Fruit fly (Drosophila melanogaster) whole organism, embryonic: ENCODE results near the gene CG3198.

Source experiments
- BEAF-32 ChIP-seq: fragments of 200-800 bp; sonication (Bioruptor generic); optimal IDR thresholded peaks from 3 replicates; lab custom pipeline; 2017; ENCODE audit warnings: missing biosample characterization, missing genetic modification characterization, mild to moderate bottlenecking, moderate library complexity, missing genetic modification reagents
- Bdp1 ChIP-seq: fragments of 200-800 bp; sonication (Bioruptor generic); optimal IDR thresholded peaks from 3 replicates; lab custom pipeline; 2016; ENCODE audit warnings: missing biosample characterization, missing genetic modification characterization
- CG1024 ChIP-seq: fragments of 200-800 bp; sonication (Bioruptor generic); IDR thresholded peaks from 2 replicates; pipeline ENCODE4 v1.3.6; 2022; ENCODE audit warnings: missing biosample characterization, missing genetic modification characterization
- CG10321 ChIP-seq: fragments of 200-800 bp; sonication (Bioruptor generic); IDR thresholded peaks from 2 replicates; pipeline ENCODE4 v1.3.6; 2022; ENCODE audit warnings: missing biosample characterization, missing genetic modification characterization
- CG10366 ChIP-seq: fragments of 200-800 bp; sonication (Bioruptor generic); IDR thresholded peaks from 2 replicates; pipeline ENCODE4 v1.3.6; 2022; ENCODE audit warnings: missing biosample characterization, missing genetic modification characterization
- CG11504 ChIP-seq: fragments of 200-800 bp; sonication (Bioruptor generic); optimal IDR thresholded peaks from 3 replicates; lab custom pipeline; 2019; ENCODE audit warnings: missing biosample characterization, mild to moderate bottlenecking, missing genetic modification characterization, moderate library complexity
- CG12659 ChIP-seq: fragments of 200-800 bp; sonication (Bioruptor generic); optimal IDR thresholded peaks from 3 replicates; lab custom pipeline; 2017; ENCODE audit warnings: mild to moderate bottlenecking, missing biosample characterization, missing genetic modification reagents, missing genetic modification characterization
- CG14710 ChIP-seq: fragments of 200-800 bp; sonication (Bioruptor generic); optimal IDR thresholded peaks from 3 replicates; lab custom pipeline; 2019; ENCODE audit warnings: missing biosample characterization, mild to moderate bottlenecking, missing genetic modification characterization, moderate library complexity
- CG15601 ChIP-seq: fragments of 200-800 bp; sonication (Bioruptor generic); optimal IDR thresholded peaks from 3 replicates; lab custom pipeline; 2019; ENCODE audit warnings: missing biosample characterization, mild to moderate bottlenecking, missing genetic modification characterization, moderate library complexity
- CG17568 ChIP-seq: fragments of 200-800 bp; sonication (Bioruptor generic); optimal IDR thresholded peaks from 2 replicates; lab custom pipeline; 2018; ENCODE audit warnings: missing biosample characterization, mild to moderate bottlenecking, missing genetic modification characterization, moderate library complexity
- CG1832 ChIP-seq: fragments of 200-800 bp; sonication (Bioruptor generic); optimal IDR thresholded peaks from 2 replicates; lab custom pipeline; 2017; ENCODE audit warnings: missing biosample characterization, mild to moderate bottlenecking, missing genetic modification characterization, inconsistent platforms
- CG18476 ChIP-seq: fragments of 200-800 bp; sonication (Bioruptor generic); optimal IDR thresholded peaks from 2 replicates; lab custom pipeline; 2016; ENCODE audit warnings: missing biosample characterization, mild to moderate bottlenecking, missing genetic modification characterization
- CG18619 ChIP-seq: fragments of 200-800 bp; sonication (Bioruptor generic); optimal IDR thresholded peaks from 3 replicates; lab custom pipeline; 2017; ENCODE audit warnings: missing biosample characterization, mild to moderate bottlenecking, missing genetic modification characterization
- CG33213 ChIP-seq: fragments of 200-800 bp; sonication (Bioruptor generic); optimal IDR thresholded peaks from 3 replicates; lab custom pipeline; 2016; ENCODE audit warnings: missing biosample characterization, missing genetic modification characterization
- CG3726 ChIP-seq: fragments of 200-800 bp; sonication (Bioruptor generic); IDR thresholded peaks from 3 replicates; pipeline ENCODE4, ENCODE4 v1.3.6; 2022; ENCODE audit warnings: missing biosample characterization, missing genetic modification characterization
- CG3847 ChIP-seq: fragments of 200-800 bp; sonication (Bioruptor generic); IDR thresholded peaks from 2 replicates; pipeline ENCODE4 v1.3.6; 2022; ENCODE audit warnings: missing biosample characterization, missing genetic modification characterization
- CG4282 ChIP-seq: fragments of 200-800 bp; sonication (Bioruptor generic); optimal IDR thresholded peaks from 2 replicates; lab custom pipeline; 2016; ENCODE audit warnings: missing biosample characterization, missing genetic modification characterization
- CG43689 ChIP-seq: fragments of 200-800 bp; sonication (Bioruptor generic); IDR thresholded peaks from 2 replicates; pipeline ENCODE4 v1.3.6; 2022; ENCODE audit warnings: missing biosample characterization, missing genetic modification characterization
- CG6654 ChIP-seq: fragments of 200-800 bp; sonication (Bioruptor generic); optimal IDR thresholded peaks from 2 replicates; lab custom pipeline; 2017; ENCODE audit warnings: missing biosample characterization, mild to moderate bottlenecking, missing genetic modification characterization
- CG6791 ChIP-seq: fragments of 200-800 bp; sonication (Bioruptor generic); IDR thresholded peaks from 3 replicates; pipeline ENCODE4 v1.3.6; 2022; ENCODE audit warnings: missing biosample characterization, missing genetic modification characterization; ENCODE audit not compliant: partially characterized antibody
- CG7357 ChIP-seq: fragments of 200-800 bp; sonication (Bioruptor generic); IDR thresholded peaks from 3 replicates; pipeline ENCODE4 v1.3.6; 2022; ENCODE audit warnings: missing biosample characterization, missing genetic modification characterization
- CG8765 ChIP-seq: fragments of 200-800 bp; sonication (Bioruptor generic); IDR thresholded peaks from 2 replicates; pipeline ENCODE4 v1.3.6; 2022; ENCODE audit warnings: missing biosample characterization, missing genetic modification characterization
- CG9727 ChIP-seq: fragments of 200-800 bp; sonication (Bioruptor generic); optimal IDR thresholded peaks from 3 replicates; lab custom pipeline; 2017; ENCODE audit warnings: missing biosample characterization, mild to moderate bottlenecking, missing genetic modification characterization
- E2f2 ChIP-seq: fragments of 200-800 bp; sonication (Bioruptor generic); IDR thresholded peaks from 2 replicates; pipeline ENCODE4 v1.3.6; 2022; ENCODE audit warnings: missing biosample characterization, missing genetic modification characterization
- HHEX ChIP-seq: fragments of 200-800 bp; sonication (Bioruptor generic); optimal IDR thresholded peaks from 3 replicates; lab custom pipeline; 2017; ENCODE audit warnings: missing biosample characterization, mild to moderate bottlenecking, missing genetic modification characterization, missing genetic modification reagents
- Hr78 ChIP-seq, 2 experiments: fragments of 200-800 bp in 1 of 2; fragments of >200 bp in 1 of 2; sonication (Bioruptor generic) in 1 of 2; optimal IDR thresholded peaks; 2 replicates each; lab custom pipeline; 2017 to 2019; ENCODE audit warnings: missing biosample characterization in 2 of 2, missing genetic modification characterization in 2 of 2, mild to moderate bottlenecking in 1 of 2, moderate library complexity in 1 of 2
- MESR4 ChIP-seq: fragments of 200-800 bp; sonication (Bioruptor generic); optimal IDR thresholded peaks from 2 replicates; lab custom pipeline; 2018; ENCODE audit warnings: missing biosample characterization, mild to moderate bottlenecking, missing genetic modification characterization, moderate library complexity
- Sin3A ChIP-seq: fragments of >200 bp; optimal IDR thresholded peaks from 2 replicates; lab custom pipeline; 2018
- Six4 ChIP-seq: fragments of 200-800 bp; sonication (Bioruptor generic); optimal IDR thresholded peaks from 2 replicates; lab custom pipeline; 2016; ENCODE audit warnings: missing biosample characterization, missing genetic modification characterization
- Stat92E ChIP-seq, 3 experiments: fragments of >200 bp in 2 of 3; fragments of 200-800 bp in 1 of 3; sonication (Bioruptor generic) in 1 of 3; optimal IDR thresholded peaks; 2 replicates each; lab custom pipeline; 2017 to 2019; ENCODE audit warnings: missing biosample characterization in 3 of 3, missing genetic modification characterization in 3 of 3, mild to moderate bottlenecking in 1 of 3, moderate library complexity in 1 of 3
- YL-1 ChIP-seq: fragments of 200-800 bp; sonication (Bioruptor generic); optimal IDR thresholded peaks from 3 replicates; lab custom pipeline; 2017; ENCODE audit warnings: missing biosample characterization, mild to moderate bottlenecking, missing genetic modification characterization
- amos ChIP-seq: fragments of 200-800 bp; sonication (Bioruptor generic); IDR thresholded peaks from 2 replicates; pipeline ENCODE4 v1.3.6; 2022; ENCODE audit warnings: missing biosample characterization, missing genetic modification characterization; ENCODE audit not compliant: partially characterized antibody
- ato ChIP-seq: fragments of 200-800 bp; sonication (Bioruptor generic); IDR thresholded peaks from 2 replicates; pipeline ENCODE4 v1.3.6; 2022; ENCODE audit warnings: missing biosample characterization, missing genetic modification characterization; ENCODE audit not compliant: partially characterized antibody
- dysf ChIP-seq: fragments of 200-800 bp; sonication (Bioruptor generic); IDR thresholded peaks from 3 replicates; pipeline ENCODE4 v1.3.6; 2022; ENCODE audit warnings: missing biosample characterization, missing genetic modification characterization
- ems ChIP-seq: fragments of 200-800 bp; sonication (Bioruptor generic); optimal IDR thresholded peaks from 3 replicates; lab custom pipeline; 2016; ENCODE audit warnings: missing biosample characterization, missing genetic modification characterization
- eyg ChIP-seq: fragments of 200-800 bp; sonication (Bioruptor generic); optimal IDR thresholded peaks from 3 replicates; lab custom pipeline; 2016; ENCODE audit warnings: missing biosample characterization, missing genetic modification characterization
- gt ChIP-seq: fragments of 200-800 bp; sonication (Bioruptor generic); IDR thresholded peaks from 2 replicates; pipeline ENCODE4 v1.3.6; 2022; ENCODE audit warnings: missing biosample characterization, missing genetic modification characterization
- h ChIP-seq: fragments of >200 bp; optimal IDR thresholded peaks from 2 replicates; lab custom pipeline; 2017
- ken ChIP-seq: fragments of 200-800 bp; sonication (Bioruptor generic); IDR thresholded peaks from 3 replicates; pipeline ENCODE4 v1.3.6; 2022; ENCODE audit warnings: missing biosample characterization, missing genetic modification characterization
- lab ChIP-seq: fragments of 200-800 bp; sonication (Bioruptor generic); optimal IDR thresholded peaks from 3 replicates; lab custom pipeline; 2017; ENCODE audit warnings: missing biosample characterization, missing genetic modification characterization, mild to moderate bottlenecking, moderate library complexity, missing genetic modification reagents
- pb ChIP-seq: fragments of 200-800 bp; sonication (Bioruptor generic); optimal IDR thresholded peaks from 3 replicates; lab custom pipeline; 2016; ENCODE audit warnings: missing biosample characterization, missing genetic modification characterization
- pita ChIP-seq: fragments of 200-800 bp; sonication (Bioruptor generic); optimal IDR thresholded peaks from 2 replicates; lab custom pipeline; 2017; ENCODE audit warnings: missing biosample characterization, mild to moderate bottlenecking, missing genetic modification characterization
- pzg ChIP-seq: fragments of 200-800 bp; sonication (Bioruptor generic); optimal IDR thresholded peaks from 3 replicates; lab custom pipeline; 2018; ENCODE audit warnings: missing biosample characterization, mild to moderate bottlenecking, missing genetic modification characterization, moderate library complexity
- repo ChIP-seq: fragments of 200-800 bp; sonication (Bioruptor generic); optimal IDR thresholded peaks from 2 replicates; lab custom pipeline; 2016; ENCODE audit warnings: missing biosample characterization, missing genetic modification characterization
- salm ChIP-seq: fragments of 200-800 bp; sonication (Bioruptor generic); optimal IDR thresholded peaks from 2 replicates; lab custom pipeline; 2018; ENCODE audit warnings: missing biosample characterization, mild to moderate bottlenecking, missing genetic modification characterization
- tap ChIP-seq: fragments of 200-800 bp; optimal IDR thresholded peaks from 3 replicates; lab custom pipeline; 2019; ENCODE audit warnings: missing biosample characterization, mild to moderate bottlenecking, missing genetic modification characterization, moderate library complexity
- usp ChIP-seq: fragments of >200 bp; optimal IDR thresholded peaks from 2 replicates; lab custom pipeline; 2017; ENCODE audit warnings: missing biosample characterization, missing genetic modification characterization
- zen ChIP-seq: fragments of 200-800 bp; sonication (Bioruptor generic); optimal IDR thresholded peaks from 3 replicates; lab custom pipeline; 2018; ENCODE audit warnings: missing biosample characterization, mild to moderate bottlenecking, missing genetic modification characterization, moderate library complexity
- zfh2 ChIP-seq: fragments of 200-800 bp; sonication (Bioruptor generic); optimal IDR thresholded peaks from 2 replicates; lab custom pipeline; 2016; ENCODE audit warnings: missing biosample characterization, missing genetic modification characterization

Gene CG3198

DNA sequence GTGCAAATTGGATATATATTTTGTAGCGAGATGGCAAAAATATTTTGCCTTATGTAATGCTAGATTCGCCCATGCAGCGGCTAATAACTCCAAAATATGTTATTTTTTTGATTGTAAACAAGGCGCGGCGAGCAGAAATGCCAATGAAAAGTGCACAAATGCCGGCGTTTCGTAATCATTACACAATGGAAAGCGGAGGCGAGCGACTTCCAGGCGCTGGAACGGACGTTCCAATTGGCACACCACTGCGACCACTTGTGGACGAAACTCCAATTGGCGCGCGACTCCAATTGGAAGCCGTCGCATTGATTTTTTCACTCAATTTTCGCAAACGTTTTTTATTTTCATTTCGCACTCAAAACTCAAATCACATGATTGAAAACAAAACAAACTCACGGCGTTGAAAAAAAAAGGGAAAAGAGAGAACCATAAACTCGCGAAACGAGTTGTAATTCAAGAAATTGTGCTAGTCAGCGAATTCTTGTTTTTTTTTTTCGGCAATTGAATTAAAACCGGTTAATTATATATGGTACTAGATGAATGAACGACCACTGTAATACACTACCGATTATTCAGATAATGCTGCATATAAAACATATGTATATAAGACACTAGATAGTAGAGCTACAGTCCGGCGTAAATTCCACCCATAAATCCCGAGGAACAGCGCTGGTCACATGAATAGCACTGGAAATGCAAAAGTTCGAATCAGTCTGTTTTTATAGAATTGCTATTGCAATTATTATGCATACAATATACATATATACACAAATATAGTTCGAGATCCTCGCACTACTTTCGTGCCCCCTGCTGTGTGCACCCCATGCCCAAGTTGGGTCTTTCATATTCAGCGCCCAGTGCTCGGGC is 5.1 kb upstream of the CG3198 start, which contains the start of gene ND-ASHI (continued):
- TF ChIP-seq HHEX (GFP tag; lab: Kevin White, UChicago) = peak; percentile 96
- peak; percentile 86 for TF ChIP-seq repo (GFP tag; lab: Kevin White, UChicago)
- TF ChIP-seq CG10366 (GFP tag; lab: Robert Waterston, UW) = peak; percentile 95
- TF ChIP-seq CG12659 = peak; percentile 96
- TF ChIP-seq CG3847 (GFP tag; lab: Robert Waterston, UW) = peak; percentile 94
- peak; percentile 80 for TF ChIP-seq pb (GFP tag; lab: Kevin White, UChicago)
- no peak for TF ChIP-seq pita (GFP tag; lab: Kevin White, UChicago)
- TF ChIP-seq BEAF-32 = no peak
- peak; percentile 84 for TF ChIP-seq salm (tag; lab: Kevin White, UChicago)
- no peak for TF ChIP-seq Stat92E (GFP tag; optimal IDR thresholded peaks at IDR 0.05; lab: Kevin White, UChicago)
- no peak for TF ChIP-seq Sin3A
- TF ChIP-seq h = no peak
- peak; percentile 88 for TF ChIP-seq tap
- peak; percentile 68 for TF ChIP-seq YL-1 (GFP tag; lab: Kevin White, UChicago)
- no peak for TF ChIP-seq usp
- peak; percentile 35 for TF ChIP-seq pzg
- peak; percentile 94 for TF ChIP-seq CG8765
- peak; percentile 46 for TF ChIP-seq MESR4
- TF ChIP-seq gt = peak; percentile 79
- peak; percentile 89 for TF ChIP-seq CG1024
- peak; percentile 95 for TF ChIP-seq CG9727 (GFP tag; lab: Kevin White, UChicago)
- peak; percentile 86 for TF ChIP-seq CG7357 (GFP tag; lab: Robert Waterston, UW)
- TF ChIP-seq dysf (GFP tag; lab: Robert Waterston, UW) = peak; percentile 96
- TF ChIP-seq E2f2 (GFP tag; lab: Robert Waterston, UW) = peak; percentile 76
- TF ChIP-seq lab (GFP tag; lab: Kevin White, UChicago) = peak; percentile 98
- TF ChIP-seq CG18476 = peak; percentile 93
- TF ChIP-seq CG18619 (GFP tag; lab: Kevin White, UChicago) = peak; percentile 93
- peak; percentile 68 for TF ChIP-seq CG4282 (GFP tag; lab: Kevin White, UChicago)
- peak; percentile 93 for TF ChIP-seq ems
- no peak for TF ChIP-seq amos (GFP tag; lab: Robert Waterston, UW)
- peak; percentile 90 for TF ChIP-seq Six4
- peak; percentile 95 for TF ChIP-seq ken (GFP tag; lab: Robert Waterston, UW)
- TF ChIP-seq Hr78 (GFP tag; optimal IDR thresholded peaks at IDR 0.05; lab: Kevin White, UChicago) = peak in 1 of 2 experiments; percentile 65
- TF ChIP-seq CG3726 = peak; percentile 93
- TF ChIP-seq zfh2 (GFP tag; lab: Kevin White, UChicago) = peak; percentile 94
- TF ChIP-seq CG14710 (tag; lab: Kevin White, UChicago) = peak; percentile 79
- TF ChIP-seq CG15601 (tag; lab: Kevin White, UChicago) = peak; percentile 83
- TF ChIP-seq zen (tag; lab: Kevin White, UChicago) = peak; percentile 84
- TF ChIP-seq CG1832 (GFP tag; lab: Kevin White, UChicago) = no peak
- peak; percentile 87 for TF ChIP-seq CG43689 (GFP tag; lab: Robert Waterston, UW)
- TF ChIP-seq CG17568 (GFP tag; lab: Kevin White, UChicago) = no peak
- TF ChIP-seq eyg (GFP tag; lab: Kevin White, UChicago) = peak; percentile 91
- no peak for TF ChIP-seq ato (GFP tag; lab: Robert Waterston, UW)
- peak; percentile 89 for TF ChIP-seq CG33213 (GFP tag; lab: Kevin White, UChicago)
- peak; percentile 92 for TF ChIP-seq CG11504
- TF ChIP-seq CG6791 = no peak
- peak; percentile 65 for TF ChIP-seq CG10321
- TF ChIP-seq Bdp1 (GFP tag; lab: Kevin White, UChicago) = peak; percentile 83
- TF ChIP-seq CG6654 (GFP tag; lab: Kevin White, UChicago) = peak; percentile 83
